Worm (Caenorhabditis elegans): ENCODE measurements around the gene K04G7.1.

Gene K04G7.1

DNA sequence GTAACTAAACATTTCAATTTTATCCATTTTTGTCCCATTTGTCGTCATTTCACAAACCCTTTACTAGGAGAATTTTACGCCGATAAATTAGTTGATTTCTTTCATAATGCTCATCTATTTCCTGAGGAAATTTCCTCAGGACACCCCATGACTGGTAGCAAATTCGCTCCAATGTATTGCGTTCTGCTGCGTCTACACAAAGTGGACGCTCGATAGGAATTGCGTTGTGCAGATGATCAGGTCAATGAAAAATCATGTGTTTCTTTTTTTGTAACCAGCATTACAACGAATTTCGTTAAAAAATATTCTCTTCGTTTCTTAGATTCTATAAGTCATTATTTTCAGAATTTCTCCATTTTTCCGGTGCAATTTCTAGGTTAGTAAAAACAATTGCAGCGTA lies 19.3 kb downstream of the K04G7.1 start, which contains the start of gene epg-4 (continued):
- TF ChIP-seq madf-8 (GFP tag; conservative IDR thresholded peaks at IDR 0.05), result peak; percentile 14; the same call in 1 of the 2 replicates
- no peak for TF ChIP-seq Y56A3A.18 (GFP tag; IDR thresholded peaks at IDR 0.05)
- TF ChIP-seq unc-62 (GFP tag; optimal IDR thresholded peaks at IDR 0.05), result no peak
- TF ChIP-seq nhr-179 (tag; optimal IDR thresholded peaks at IDR 0.05), result no peak
- peak; percentile 43; the same call in 1 of the 2 replicates for TF ChIP-seq pbrm-1 (GFP tag; IDR thresholded peaks at IDR 0.05)
- TF ChIP-seq die-1 (tag; optimal IDR thresholded peaks at IDR 0.05), result peak; percentile 49
- peak; percentile 89 for TF ChIP-seq attf-5 (GFP tag; optimal IDR thresholded peaks at IDR 0.05)
- no peak for TF ChIP-seq rec-8 (tag; optimal IDR thresholded peaks at IDR 0.05)
- peak; percentile 42 for TF ChIP-seq lin-54 (GFP tag; optimal IDR thresholded peaks at IDR 0.05)
- TF ChIP-seq aptf-3 (GFP tag; IDR thresholded peaks at IDR 0.05), result 0 out of 2 replicates have a peak, but pooled peaks have one; percentile 76
- peak; percentile 25 for TF ChIP-seq ztf-18 (tag; optimal IDR thresholded peaks at IDR 0.05)
- peak; percentile 24 for TF ChIP-seq ZK185.1 (tag; optimal IDR thresholded peaks at IDR 0.05; ENCODE audit: poor library complexity, severe bottlenecking)
- TF ChIP-seq let-607 (tag; optimal IDR thresholded peaks at IDR 0.05), result peak in 1 of 2 experiments; percentile 49
- TF ChIP-seq ceh-100 (GFP tag; IDR thresholded peaks at IDR 0.05), result peak; percentile 75
- TF ChIP-seq B0019.2 (GFP tag; conservative IDR thresholded peaks at IDR 0.05), result no peak; the same call in 1 of the 2 replicates

DNA sequence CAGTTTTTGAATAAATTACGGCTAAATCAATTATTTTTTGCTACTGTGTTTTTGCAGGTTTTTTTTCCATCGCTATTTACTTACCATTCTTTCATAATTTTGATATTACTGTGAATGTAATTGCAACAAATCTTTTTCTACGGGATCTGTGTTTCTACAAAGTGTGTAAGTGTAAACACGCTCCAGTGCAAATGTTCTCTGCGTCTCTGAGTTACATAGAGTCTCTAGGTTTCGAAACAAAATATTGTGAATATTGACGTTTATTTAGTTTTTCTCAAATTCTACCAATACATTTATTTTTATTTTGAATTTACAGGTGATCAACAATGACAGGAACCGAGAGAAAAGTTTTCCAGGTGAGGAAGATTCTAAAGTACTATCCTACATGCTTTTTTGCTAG lies 21.5 kb downstream of the K04G7.1 start, which contains the start of gene yju-2:
TSS of gene yju-2 (plus strand) at position 315 of the 400 bp plus-strand sequence.
- TF ChIP-seq dpl-1 (GFP tag; optimal IDR thresholded peaks at IDR 0.05) (no peak), nhr-90 (tag; optimal IDR thresholded peaks at IDR 0.05) (no peak), attf-3 (GFP tag; conservative IDR thresholded peaks at IDR 0.05) (no peak), lin-40 (tag; optimal IDR thresholded peaks at IDR 0.05) (no peak), die-1 (tag; optimal IDR thresholded peaks at IDR 0.05) (no peak), F39B2.1 (GFP tag; IDR thresholded peaks at IDR 0.05) (no peak), Y79H2A.3 (GFP tag; conservative IDR thresholded peaks at IDR 0.05) (no peak), attf-5 (GFP tag; optimal IDR thresholded peaks at IDR 0.05) (peak; percentile 12), Y56A3A.18 (GFP tag; IDR thresholded peaks at IDR 0.05) (no peak), zfh-2 (GFP tag; conservative IDR thresholded peaks at IDR 0.05) (no peak), bed-2 (GFP tag; IDR thresholded peaks at IDR 0.05) (no peak), ets-4 (GFP tag; optimal IDR thresholded peaks at IDR 0.05) (no peak), hmg-20 (GFP tag; IDR thresholded peaks at IDR 0.05) (no peak), hrde-1 (tag; optimal IDR thresholded peaks at IDR 0.05; ENCODE audit: borderline replicate concordance) (no peak), sea-2 (GFP tag; IDR thresholded peaks at IDR 0.05) (no peak), F33H1.4 (GFP tag; IDR thresholded peaks at IDR 0.05) (no peak), madf-3 (GFP tag; IDR thresholded peaks at IDR 0.05) (0 out of 2 replicates have a peak, but pooled peaks have one; percentile 47), madf-6 (GFP tag; IDR thresholded peaks at IDR 0.05) (no peak), unc-130 (GFP tag; optimal IDR thresholded peaks at IDR 0.05) (no peak), D2030.7 (GFP tag; IDR thresholded peaks at IDR 0.05) (no peak), lsy-27 (tag; optimal IDR thresholded peaks at IDR 0.05; ENCODE audit: borderline replicate concordance, insufficient read depth) (no peak), dpff-1 (tag; optimal IDR thresholded peaks at IDR 0.05) (no peak), gei-17 (GFP tag; optimal IDR thresholded peaks at IDR 0.05) (no peak), ztf-26 (tag; optimal IDR thresholded peaks at IDR 0.05) (no peak), ceh-79 (tag; optimal IDR thresholded peaks at IDR 0.05) (no peak), B0336.3 (GFP tag; IDR thresholded peaks at IDR 0.05) (0 out of 2 replicates have a peak, but pooled peaks have one; percentile 22), lsl-1 (GFP tag; optimal IDR thresholded peaks at IDR 0.05) (peak; percentile 7), xnd-1 (tag; optimal IDR thresholded peaks at IDR 0.05) (no peak), F10E7.11 (tag; optimal IDR thresholded peaks at IDR 0.05) (no peak), tbx-9 (tag; optimal IDR thresholded peaks at IDR 0.05; ENCODE audit: borderline replicate concordance) (no peak), rec-8 (tag; optimal IDR thresholded peaks at IDR 0.05) (no peak), B0261.1 (tag; optimal IDR thresholded peaks at IDR 0.05) (no peak), ztf-22 (GFP tag; optimal IDR thresholded peaks at IDR 0.05) (no peak), madf-10 (tag; optimal IDR thresholded peaks at IDR 0.05) (peak; percentile 3), F23B12.7 (tag; optimal IDR thresholded peaks at IDR 0.05; ENCODE audit: insufficient read depth) (peak; percentile 35)
